Fruit fly (Drosophila melanogaster) whole organism, embryonic: ENCODE measurements around the gene eIF2gamma.
A peak's percentile ranks its signal among the peaks of the same experiment; 100 is the strongest.

ENCODE experiments used
- Asciz ChIP-seq: fragments of 200-800 bp; sonication (Bioruptor generic); optimal IDR thresholded peaks from 2 replicates; lab custom pipeline; 2017; ENCODE audit warnings: missing biosample characterization, mild to moderate bottlenecking, missing genetic modification characterization, missing genetic modification reagents
- CG10321 ChIP-seq: fragments of 200-800 bp; sonication (Bioruptor generic); IDR thresholded peaks from 2 replicates; pipeline ENCODE4 v1.3.6; 2022; ENCODE audit warnings: missing biosample characterization, missing genetic modification characterization
- CG10543 ChIP-seq: fragments of 200-800 bp; sonication (Bioruptor generic); optimal IDR thresholded peaks from 3 replicates; lab custom pipeline; 2017; ENCODE audit warnings: missing biosample characterization, mild to moderate bottlenecking, missing genetic modification characterization, moderate library complexity
- CG10654 ChIP-seq: fragments of 200-800 bp; sonication (Bioruptor generic); optimal IDR thresholded peaks from 2 replicates; lab custom pipeline; 2016; ENCODE audit warnings: missing biosample characterization, missing genetic modification characterization
- CG10959 ChIP-seq: fragments of 200-800 bp; sonication (Bioruptor generic); IDR thresholded peaks from 2 replicates; pipeline ENCODE4 v1.3.6; 2022; ENCODE audit warnings: missing biosample characterization, missing genetic modification characterization
- CG11504 ChIP-seq: fragments of 200-800 bp; sonication (Bioruptor generic); optimal IDR thresholded peaks from 3 replicates; lab custom pipeline; 2019; ENCODE audit warnings: missing biosample characterization, mild to moderate bottlenecking, missing genetic modification characterization, moderate library complexity
- CG13287 ChIP-seq: fragments of 200-800 bp; sonication (Bioruptor generic); IDR thresholded peaks from 2 replicates; pipeline ENCODE4 v1.3.6; 2022; ENCODE audit warnings: missing biosample characterization, missing genetic modification characterization; ENCODE audit not compliant: partially characterized antibody
- CG15479 ChIP-seq: fragments of 200-800 bp; sonication (Bioruptor generic); optimal IDR thresholded peaks from 3 replicates; lab custom pipeline; 2019; ENCODE audit warnings: missing biosample characterization, mild to moderate bottlenecking, missing genetic modification characterization, moderate library complexity
- CG15514 ChIP-seq: fragments of 200-800 bp; sonication (Bioruptor generic); optimal IDR thresholded peaks from 3 replicates; lab custom pipeline; 2017; ENCODE audit warnings: missing biosample characterization, missing genetic modification characterization, mild to moderate bottlenecking, moderate library complexity, missing genetic modification reagents
- CG1602 ChIP-seq: fragments of 200-800 bp; sonication (Bioruptor generic); optimal IDR thresholded peaks from 3 replicates; lab custom pipeline; 2016; ENCODE audit warnings: missing biosample characterization, missing genetic modification characterization
- CG16813 ChIP-seq: fragments of 200-800 bp; sonication (Bioruptor generic); IDR thresholded peaks from 3 replicates; pipeline ENCODE4 v1.3.6; 2022; ENCODE audit warnings: missing biosample characterization, missing genetic modification characterization; ENCODE audit not compliant: partially characterized antibody
- CG16815 ChIP-seq: fragments of 200-800 bp; sonication (Bioruptor generic); optimal IDR thresholded peaks from 3 replicates; lab custom pipeline; 2017; ENCODE audit warnings: missing biosample characterization, mild to moderate bottlenecking, missing genetic modification characterization
- CG17912 ChIP-seq: fragments of 200-800 bp; sonication (Bioruptor generic); optimal IDR thresholded peaks from 2 replicates; lab custom pipeline; 2018; ENCODE audit warnings: missing biosample characterization, mild to moderate bottlenecking, missing genetic modification characterization
- CG18262 ChIP-seq: fragments of 200-800 bp; optimal IDR thresholded peaks from 3 replicates; lab custom pipeline; 2019; ENCODE audit warnings: missing biosample characterization, mild to moderate bottlenecking, missing genetic modification characterization, moderate library complexity
- CG3281 ChIP-seq: fragments of 200-800 bp; sonication (Bioruptor generic); optimal IDR thresholded peaks from 3 replicates; lab custom pipeline; 2017; ENCODE audit warnings: missing biosample characterization, mild to moderate bottlenecking, missing genetic modification characterization
- CG34422 ChIP-seq: fragments of 200-800 bp; sonication (Bioruptor generic); IDR thresholded peaks from 3 replicates; pipeline ENCODE4 v1.3.6; 2022; ENCODE audit warnings: missing biosample characterization, missing genetic modification characterization
- CG3847 ChIP-seq: fragments of 200-800 bp; sonication (Bioruptor generic); IDR thresholded peaks from 2 replicates; pipeline ENCODE4 v1.3.6; 2022; ENCODE audit warnings: missing biosample characterization, missing genetic modification characterization
- CG43689 ChIP-seq: fragments of 200-800 bp; sonication (Bioruptor generic); IDR thresholded peaks from 2 replicates; pipeline ENCODE4 v1.3.6; 2022; ENCODE audit warnings: missing biosample characterization, missing genetic modification characterization
- CG4617 ChIP-seq: fragments of 200-800 bp; sonication (Bioruptor generic); optimal IDR thresholded peaks from 3 replicates; lab custom pipeline; 2016; ENCODE audit warnings: missing biosample characterization, missing genetic modification characterization, borderline replicate concordance
- CG4707 ChIP-seq: fragments of 200-800 bp; sonication (Bioruptor generic); optimal IDR thresholded peaks from 2 replicates; lab custom pipeline; 2018; ENCODE audit warnings: missing biosample characterization, mild to moderate bottlenecking, missing genetic modification characterization, moderate library complexity
- CG5953 ChIP-seq: fragments of 200-800 bp; sonication (Bioruptor generic); IDR thresholded peaks from 2 replicates; pipeline ENCODE4 v1.3.6; 2022; ENCODE audit warnings: missing biosample characterization, missing genetic modification characterization
- CG7271 ChIP-seq: fragments of 200-800 bp; sonication (Bioruptor generic); optimal IDR thresholded peaks from 2 replicates; lab custom pipeline; 2018; ENCODE audit warnings: missing biosample characterization, mild to moderate bottlenecking, missing genetic modification characterization, moderate library complexity
- CG9797 ChIP-seq: fragments of 200-800 bp; sonication (Bioruptor generic); optimal IDR thresholded peaks from 3 replicates; lab custom pipeline; 2018; ENCODE audit warnings: missing biosample characterization, mild to moderate bottlenecking, missing genetic modification characterization
- D19A ChIP-seq: fragments of 200-800 bp; optimal IDR thresholded peaks from 3 replicates; lab custom pipeline; 2019; ENCODE audit warnings: missing biosample characterization, mild to moderate bottlenecking, missing genetic modification characterization, moderate library complexity
- Dll ChIP-seq: fragments of 200-800 bp; sonication (Bioruptor generic); IDR thresholded peaks from 4 replicates; pipeline ENCODE4 v1.3.6; 2022; ENCODE audit warnings: missing biosample characterization, missing genetic modification characterization; ENCODE audit not compliant: partially characterized antibody
- Ets65A ChIP-seq: fragments of 200-800 bp; sonication (Bioruptor generic); peaks from one replicate; lab custom pipeline; 2016; ENCODE audit warnings: missing biosample characterization, missing genetic modification characterization
- Fer1 ChIP-seq: fragments of 200-800 bp; sonication (Bioruptor generic); optimal IDR thresholded peaks from 2 replicates; lab custom pipeline; 2017; ENCODE audit warnings: missing biosample characterization, mild to moderate bottlenecking, missing genetic modification characterization
- Fer2 ChIP-seq: fragments of 200-800 bp; sonication (Bioruptor generic); optimal IDR thresholded peaks from 2 replicates; lab custom pipeline; 2018; ENCODE audit warnings: missing biosample characterization, mild to moderate bottlenecking, missing genetic modification characterization, moderate library complexity
- GATAe ChIP-seq: fragments of 200-800 bp; sonication (Bioruptor generic); conservative IDR thresholded peaks from 2 replicates; pipeline ENCODE4 v1.3.6; 2022; ENCODE audit warnings: missing biosample characterization, missing genetic modification characterization
- Hmr ChIP-seq: fragments of 200-800 bp; sonication (Bioruptor generic); optimal IDR thresholded peaks from 3 replicates; lab custom pipeline; 2017; ENCODE audit warnings: mild to moderate bottlenecking, missing biosample characterization, missing genetic modification reagents, missing genetic modification characterization
- Myb ChIP-seq: fragments of 200-800 bp; sonication (Bioruptor generic); optimal IDR thresholded peaks from 2 replicates; lab custom pipeline; 2016; ENCODE audit warnings: missing biosample characterization, missing genetic modification characterization
- Pdp1 ChIP-seq, 2 experiments: fragments of 200-800 bp; sonication (Bioruptor generic); optimal IDR thresholded peaks; 3 replicates each; lab custom pipeline; 2016; ENCODE audit warnings: missing biosample characterization in 2 of 2, missing genetic modification characterization in 2 of 2, mild to moderate bottlenecking in 1 of 2, moderate library complexity in 1 of 2
- Ptx1 ChIP-seq: fragments of 200-800 bp; sonication (Bioruptor generic); IDR thresholded peaks from 2 replicates; pipeline ENCODE4 v1.3.6; 2022; ENCODE audit warnings: missing biosample characterization, missing genetic modification characterization
- Scr ChIP-seq: fragments of 200-800 bp; sonication (Bioruptor generic); IDR thresholded peaks from 2 replicates; pipeline ENCODE4 v1.3.6; 2022; ENCODE audit warnings: missing biosample characterization, missing genetic modification characterization; ENCODE audit not compliant: partially characterized antibody
- Sry-β ChIP-seq: fragments of 200-800 bp; sonication (Bioruptor generic); optimal IDR thresholded peaks from 2 replicates; lab custom pipeline; 2018; ENCODE audit warnings: missing biosample characterization, mild to moderate bottlenecking, missing genetic modification characterization, moderate library complexity
- Trl ChIP-seq, 3 experiments: fragments of >200 bp in 2 of 3; fragments of 200-800 bp in 1 of 3; sonication (Bioruptor generic) in 1 of 3; optimal IDR thresholded peaks; 2 replicates in 1 of 3; 3 replicates in 2 of 3; lab custom pipeline; 2016 to 2017; ENCODE audit warnings: missing biosample characterization in 1 of 3, missing genetic modification characterization in 1 of 3
- Xrp1 ChIP-seq: fragments of 200-800 bp; sonication (Bioruptor generic); IDR thresholded peaks from 2 replicates; pipeline ENCODE4 v1.3.6; 2022; ENCODE audit warnings: missing biosample characterization, missing genetic modification characterization
- bbx ChIP-seq: fragments of 200-800 bp; sonication (Bioruptor generic); IDR thresholded peaks from 2 replicates; pipeline ENCODE4 v1.3.6; 2022; ENCODE audit warnings: missing biosample characterization, missing genetic modification characterization; ENCODE audit not compliant: partially characterized antibody
- cas ChIP-seq: fragments of 200-800 bp; sonication (Bioruptor generic); IDR thresholded peaks from 2 replicates; pipeline ENCODE4 v1.3.6; 2022; ENCODE audit warnings: missing biosample characterization, missing genetic modification characterization
- dysf ChIP-seq: fragments of 200-800 bp; sonication (Bioruptor generic); IDR thresholded peaks from 3 replicates; pipeline ENCODE4 v1.3.6; 2022; ENCODE audit warnings: missing biosample characterization, missing genetic modification characterization
- mld ChIP-seq: fragments of 200-800 bp; sonication (Bioruptor generic); IDR thresholded peaks from 3 replicates; pipeline ENCODE4 v1.3.6; 2022; ENCODE audit warnings: missing biosample characterization, missing genetic modification characterization; ENCODE audit not compliant: partially characterized antibody
- pb ChIP-seq: fragments of 200-800 bp; sonication (Bioruptor generic); optimal IDR thresholded peaks from 3 replicates; lab custom pipeline; 2016; ENCODE audit warnings: missing biosample characterization, missing genetic modification characterization
- pros ChIP-seq: fragments of 200-800 bp; sonication (Bioruptor generic); optimal IDR thresholded peaks from 3 replicates; lab custom pipeline; 2019; ENCODE audit warnings: missing biosample characterization, mild to moderate bottlenecking, missing genetic modification characterization, moderate library complexity
- sr ChIP-seq: fragments of 200-800 bp; sonication (Bioruptor generic); IDR thresholded peaks from 3 replicates; pipeline ENCODE4 v1.3.6; 2022; ENCODE audit warnings: missing biosample characterization, missing genetic modification characterization
- ssp ChIP-seq: fragments of 200-800 bp; sonication (Bioruptor generic); IDR thresholded peaks from 2 replicates; pipeline ENCODE4 v1.3.6; 2022; ENCODE audit warnings: missing biosample characterization, missing genetic modification characterization
- tll ChIP-seq, 2 experiments: fragments of 200-800 bp in 1 of 2; fragments of >200 bp in 1 of 2; sonication (Bioruptor generic) in 1 of 2; optimal IDR thresholded peaks; 2 replicates each; lab custom pipeline; 2017 to 2019; ENCODE audit warnings: missing biosample characterization in 2 of 2, missing genetic modification characterization in 2 of 2, mild to moderate bottlenecking in 1 of 2, moderate library complexity in 1 of 2
- vvl ChIP-seq: fragments of 200-800 bp; sonication (Bioruptor generic); IDR thresholded peaks from 2 replicates; pipeline ENCODE4 v1.3.6; 2022; ENCODE audit warnings: missing biosample characterization, missing genetic modification characterization
- wor ChIP-seq: fragments of 200-800 bp; sonication (Bioruptor generic); IDR thresholded peaks from 2 replicates; pipeline ENCODE4 v1.3.6; 2022; ENCODE audit warnings: missing biosample characterization, missing genetic modification characterization

eIF2gamma gene

DNA sequence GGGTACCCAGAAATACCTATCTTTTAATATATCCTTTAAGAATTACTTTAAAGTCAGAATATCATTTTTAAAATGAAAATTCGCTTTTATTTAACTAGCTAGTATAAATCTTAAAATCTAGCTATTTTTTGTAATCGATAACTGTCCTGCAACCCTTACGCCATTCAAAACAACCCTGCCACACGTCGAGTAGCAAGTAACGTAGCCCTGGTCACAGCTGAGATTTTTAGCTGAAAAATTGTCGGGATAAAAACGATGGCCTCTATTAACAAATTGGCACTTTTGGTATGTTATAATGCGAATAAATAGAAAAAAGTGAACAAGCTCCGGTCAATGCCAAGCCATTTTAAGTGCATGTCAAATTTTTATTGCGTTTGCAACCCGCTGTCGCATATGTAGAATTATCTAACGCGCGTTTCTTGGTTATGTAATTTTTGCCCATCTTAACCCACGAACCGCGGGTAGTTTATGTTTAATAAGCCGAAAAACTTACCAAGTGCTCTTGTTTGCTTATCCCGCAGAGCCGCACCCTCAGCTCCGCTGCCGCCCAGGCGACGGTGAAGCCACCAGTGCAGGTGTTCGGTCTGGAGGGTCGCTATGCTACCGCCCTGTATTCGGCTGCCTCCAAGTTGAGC lies 2.3 kb upstream of the eIF2gamma start, which contains the start of gene ATPsynO (continued):
- TF ChIP-seq cas (GFP tag; lab: Robert Waterston, UW): no peak
- no peak for TF ChIP-seq wor (GFP tag; lab: Robert Waterston, UW)
- TF ChIP-seq dysf (GFP tag; lab: Robert Waterston, UW): no peak
- no peak for TF ChIP-seq CG10654 (GFP tag; lab: Kevin White, UChicago)
- no peak for TF ChIP-seq mld (GFP tag; lab: Robert Waterston, UW)
- no peak for TF ChIP-seq Trl (optimal IDR thresholded peaks at IDR 0.05; lab: Kevin White, UChicago)
- TF ChIP-seq Trl (GFP tag; optimal IDR thresholded peaks at IDR 0.05; lab: Kevin White, UChicago): no peak
- no peak for TF ChIP-seq CG16815 (GFP tag; lab: Kevin White, UChicago)
- peak in 1 of 2 experiments; percentile 13 for TF ChIP-seq tll (GFP tag; optimal IDR thresholded peaks at IDR 0.05; lab: Kevin White, UChicago)
- no peak for TF ChIP-seq GATAe (GFP tag; lab: Robert Waterston, UW)
- TF ChIP-seq pros (GFP tag; lab: Kevin White, UChicago): no peak
- peak; percentile 69 for TF ChIP-seq CG4617
- no peak for TF ChIP-seq CG10543
- no peak for TF ChIP-seq ssp (GFP tag; lab: Robert Waterston, UW)
- TF ChIP-seq pb: no peak
- TF ChIP-seq CG9797 (GFP tag; lab: Kevin White, UChicago): peak; percentile 12
- peak; percentile 51 for TF ChIP-seq Myb (GFP tag; lab: Kevin White, UChicago)
- TF ChIP-seq CG34422 (GFP tag; lab: Robert Waterston, UW): peak; percentile 46; the same call in 1 of the 3 replicates
- no peak for TF ChIP-seq CG10959 (GFP tag; lab: Robert Waterston, UW)
- 0 out of 4 replicates have a peak, but pooled peaks have one; percentile 29 for TF ChIP-seq Dll (GFP tag; lab: Robert Waterston, UW)
- peak; percentile 12 for TF ChIP-seq CG7271 (tag; lab: Kevin White, UChicago)
- TF ChIP-seq CG15479 (GFP tag; lab: Kevin White, UChicago): no peak
- TF ChIP-seq Pdp1 (GFP tag; optimal IDR thresholded peaks at IDR 0.05; lab: Kevin White, UChicago): peak in 1 of 2 experiments; percentile 99
- no peak for TF ChIP-seq Fer2 (tag; lab: Kevin White, UChicago)
- TF ChIP-seq CG1602 (GFP tag; lab: Kevin White, UChicago): no peak
- TF ChIP-seq Xrp1 (GFP tag; lab: Robert Waterston, UW): 0 out of 2 replicates have a peak, but pooled peaks have one; percentile 14
- 0 out of 2 replicates have a peak, but pooled peaks have one; percentile 41 for TF ChIP-seq bbx (GFP tag; lab: Robert Waterston, UW)
- TF ChIP-seq CG13287 (GFP tag; lab: Robert Waterston, UW): peak; percentile 59; the same call in 1 of the 2 replicates
- no peak for TF ChIP-seq CG10321 (GFP tag; lab: Robert Waterston, UW)
- no peak for TF ChIP-seq CG4707 (GFP tag; lab: Kevin White, UChicago)
- TF ChIP-seq Hmr (GFP tag; lab: Kevin White, UChicago): no peak
- peak; percentile 18; the same call in 1 of the 2 replicates for TF ChIP-seq vvl (GFP tag; lab: Robert Waterston, UW)
- TF ChIP-seq CG15514 (GFP tag; lab: Kevin White, UChicago): peak; percentile 67
- no peak; the same call in 1 of the 2 replicates for TF ChIP-seq Scr
- peak; percentile 86 for TF ChIP-seq Sry-β (GFP tag; lab: Kevin White, UChicago)
- TF ChIP-seq D19A: no peak
- TF ChIP-seq CG3847 (GFP tag; lab: Robert Waterston, UW): peak; percentile 17; the same call in 1 of the 2 replicates
- no peak for TF ChIP-seq sr (GFP tag; lab: Robert Waterston, UW)
- TF ChIP-seq CG5953 (GFP tag; lab: Robert Waterston, UW): no peak
- no peak for TF ChIP-seq CG11504
- TF ChIP-seq CG16813 (GFP tag; lab: Robert Waterston, UW): 0 out of 3 replicates have a peak, but pooled peaks have one; percentile 42
- peak; percentile 72 for TF ChIP-seq CG17912 (GFP tag; lab: Kevin White, UChicago)
- peak; percentile 100 for TF ChIP-seq CG3281 (GFP tag; lab: Kevin White, UChicago)
- peak; percentile 27 for TF ChIP-seq Fer1 (GFP tag; lab: Kevin White, UChicago)
- peak; percentile 60 for TF ChIP-seq Ets65A (GFP tag; lab: Kevin White, UChicago)
- TF ChIP-seq CG43689: no peak
- no peak for TF ChIP-seq Asciz (GFP tag; lab: Kevin White, UChicago)
- peak; percentile 32 for TF ChIP-seq CG18262 (tag; lab: Kevin White, UChicago)
- no peak for TF ChIP-seq Ptx1
